Worm (Caenorhabditis elegans): ENCODE data around the gene ugt-62.

ugt-62 gene

DNA sequence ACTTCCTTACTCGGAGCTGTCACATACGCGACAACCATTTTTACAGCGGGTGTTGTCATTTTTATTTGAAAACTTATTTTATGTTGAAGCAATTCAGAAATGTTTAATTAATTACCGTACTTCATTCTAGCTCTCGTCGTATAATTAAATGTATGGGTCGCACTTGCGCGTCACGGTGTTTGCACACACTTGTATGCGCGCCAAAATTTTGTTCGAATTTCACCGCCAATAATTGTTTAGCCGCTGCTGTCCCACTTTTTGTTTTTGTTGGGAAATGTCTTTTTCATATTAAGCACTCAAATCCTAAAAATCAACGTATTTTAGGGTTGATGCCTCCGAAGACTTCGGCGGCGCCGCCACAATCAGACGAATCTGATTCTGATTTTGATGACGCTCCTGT is 46.8 kb upstream of the ugt-62 start, which contains the start of the genes F35G12.7 and smc-4 (continued):
- TF ChIP-seq nhr-85 (tag) (peak; percentile 58), nhr-12 (tag; optimal IDR thresholded peaks at IDR 0.05) (no peak), fos-1 (tag; optimal IDR thresholded peaks at IDR 0.05) (no peak), pqm-1 (tag; optimal IDR thresholded peaks at IDR 0.05) (no peak), hlh-17 (GFP tag; optimal IDR thresholded peaks at IDR 0.05; ENCODE audit: borderline replicate concordance) (no peak), ces-1 (GFP tag; optimal IDR thresholded peaks at IDR 0.05) (no peak), lin-39 (tag; optimal IDR thresholded peaks at IDR 0.05) (peak; percentile 15), unc-98 (GFP tag; IDR thresholded peaks at IDR 0.05) (no peak), elt-3 (tag; optimal IDR thresholded peaks at IDR 0.05) (no peak), rnt-1 (tag; optimal IDR thresholded peaks at IDR 0.05) (peak; percentile 69), blmp-1 (tag; optimal IDR thresholded peaks at IDR 0.05) (no peak), nhr-76 (tag; optimal IDR thresholded peaks at IDR 0.05) (no peak), isw-1 (GFP tag; IDR thresholded peaks at IDR 0.05) (peak; percentile 51), nhr-84 (tag; optimal IDR thresholded peaks at IDR 0.05) (no peak), ceh-82 (tag; optimal IDR thresholded peaks at IDR 0.05) (peak in 2 of 3 experiments; percentile 35 to 47), C16A3.4 (tag; optimal IDR thresholded peaks at IDR 0.05) (peak; percentile 70), nhr-71 (tag; optimal IDR thresholded peaks at IDR 0.05) (peak; percentile 73), mep-1 (tag; optimal IDR thresholded peaks at IDR 0.05) (peak; percentile 79), nhr-28 (tag; optimal IDR thresholded peaks at IDR 0.05) (no peak), ceh-63 (GFP tag; optimal IDR thresholded peaks at IDR 0.05) (no peak), unc-130 (tag; optimal IDR thresholded peaks at IDR 0.05) (peak; percentile 71), alr-1 (tag; optimal IDR thresholded peaks at IDR 0.05; ENCODE audit: borderline replicate concordance) (no peak), nhr-47 (tag; optimal IDR thresholded peaks at IDR 0.05) (peak; percentile 72), swsn-7 (tag; optimal IDR thresholded peaks at IDR 0.05) (peak; percentile 64), dsc-1 (tag; optimal IDR thresholded peaks at IDR 0.05) (peak; percentile 64), nhr-90 (tag; optimal IDR thresholded peaks at IDR 0.05; ENCODE audit: poor library complexity) (peak; percentile 38), ztf-4 (tag; optimal IDR thresholded peaks at IDR 0.05) (peak; percentile 26), unc-62 (GFP tag; optimal IDR thresholded peaks at IDR 0.05) (no peak), pag-3 (tag; optimal IDR thresholded peaks at IDR 0.05; ENCODE audit: borderline replicate concordance, insufficient read depth) (no peak), zip-4 (GFP tag; optimal IDR thresholded peaks at IDR 0.05) (no peak), tlp-1 (tag; optimal IDR thresholded peaks at IDR 0.05) (no peak), tbx-2 (tag; optimal IDR thresholded peaks at IDR 0.05) (peak; percentile 58), lin-13 (GFP tag; optimal IDR thresholded peaks at IDR 0.05) (peak; percentile 4), ceh-88 (GFP tag; IDR thresholded peaks at IDR 0.05) (no peak), fkh-10 (GFP tag; optimal IDR thresholded peaks at IDR 0.05) (no peak), lsy-2 (tag; optimal IDR thresholded peaks at IDR 0.05) (peak; percentile 91 to 96)

DNA sequence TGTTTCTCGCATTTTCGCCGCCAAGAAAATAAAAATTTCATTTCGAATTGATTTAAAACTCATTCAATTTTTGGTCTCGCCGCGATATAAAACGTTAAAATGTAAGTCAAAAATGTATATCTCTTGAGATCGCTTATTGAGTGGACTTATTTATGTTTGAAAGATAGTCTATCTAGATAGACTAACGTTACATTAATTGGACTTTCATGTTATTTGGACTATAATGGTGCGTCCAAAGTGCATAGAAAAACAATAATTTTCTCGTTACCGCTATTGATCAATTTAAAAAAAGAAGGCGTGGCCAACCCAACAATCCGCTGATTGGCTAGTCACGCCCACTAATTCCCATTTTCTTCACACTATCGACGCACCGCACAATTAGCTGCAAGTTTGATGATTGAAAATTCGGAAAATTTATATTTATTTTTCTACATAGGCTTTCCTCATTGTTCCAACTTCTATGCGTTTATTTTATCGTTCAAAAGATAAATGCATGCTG is 43.7 kb upstream of the ugt-62 start, which contains the start of gene F35G12.5:
TSS of gene F35G12.5 (plus strand) at position 51 of the 499 bp plus-strand sequence.
- TF ChIP-seq lsy-2 (tag; optimal IDR thresholded peaks at IDR 0.05) (peak in 1 of 2 experiments; percentile 6), hlh-17 (GFP tag; optimal IDR thresholded peaks at IDR 0.05; ENCODE audit: borderline replicate concordance) (no peak), pax-3 (tag; optimal IDR thresholded peaks at IDR 0.05) (no peak), efl-1 (optimal IDR thresholded peaks at IDR 0.05) (no peak), efl-1 (GFP tag; optimal IDR thresholded peaks at IDR 0.05 in 1 of 2) (peak in 1 of 2 experiments; percentile 45)

DNA sequence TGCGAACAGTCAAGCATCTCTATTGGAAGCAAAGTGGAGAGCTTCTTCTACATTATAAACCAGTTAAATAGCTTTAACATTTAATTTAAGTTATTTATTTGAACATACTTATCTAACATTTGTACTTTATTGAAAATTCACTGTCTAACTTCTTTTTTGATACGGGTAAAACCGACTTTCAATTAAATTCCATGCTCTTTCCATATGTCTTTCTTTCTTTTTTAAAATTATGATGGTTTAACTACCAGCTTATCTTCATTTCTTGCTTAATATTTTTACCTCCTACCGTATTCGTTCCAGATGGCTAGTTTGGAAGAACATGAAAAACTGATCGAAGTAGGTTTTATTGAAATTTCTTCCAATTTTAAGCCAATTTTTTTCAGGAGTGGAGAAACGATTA is 41.1 kb upstream of the ugt-62 start, which contains the start of gene F35G12.12:
TSS of gene F35G12.12 (plus strand) at position 301 of the 400 bp plus-strand sequence.
- no peak for TF ChIP-seq lin-39 (tag; optimal IDR thresholded peaks at IDR 0.05)
- no peak for TF ChIP-seq unc-30 (tag; optimal IDR thresholded peaks at IDR 0.05)
- no peak for TF ChIP-seq nhr-77 (tag; optimal IDR thresholded peaks at IDR 0.05)
- no peak for TF ChIP-seq jun-1 (tag; optimal IDR thresholded peaks at IDR 0.05)
- no peak for TF ChIP-seq snu-23 (GFP tag; optimal IDR thresholded peaks at IDR 0.05)
- TF ChIP-seq xbp-1 (tag; optimal IDR thresholded peaks at IDR 0.05) = no peak
- TF ChIP-seq aly-2 (tag; optimal IDR thresholded peaks at IDR 0.05) = no peak
- no peak for TF ChIP-seq sptf-1 (tag; optimal IDR thresholded peaks at IDR 0.05)
- no peak for TF ChIP-seq grh-1 (GFP tag; IDR thresholded peaks at IDR 0.05)
- TF ChIP-seq hpl-2 (GFP tag; optimal IDR thresholded peaks at IDR 0.05) = no peak
- no peak for TF ChIP-seq ceh-63 (GFP tag; optimal IDR thresholded peaks at IDR 0.05)
- no peak for TF ChIP-seq unc-86 (tag; optimal IDR thresholded peaks at IDR 0.05)
- TF ChIP-seq mef-2 (tag; optimal IDR thresholded peaks at IDR 0.05) = no peak
- no peak for TF ChIP-seq fos-1 (tag; optimal IDR thresholded peaks at IDR 0.05)
- TF ChIP-seq ceh-82 (tag; optimal IDR thresholded peaks at IDR 0.05) = no peak
- TF ChIP-seq nhr-12 (tag; optimal IDR thresholded peaks at IDR 0.05) = no peak
- TF ChIP-seq elt-2 (tag; optimal IDR thresholded peaks at IDR 0.05) = no peak
- no peak for TF ChIP-seq nhr-28 (tag; optimal IDR thresholded peaks at IDR 0.05)
- no peak for TF ChIP-seq ces-1 (GFP tag; optimal IDR thresholded peaks at IDR 0.05)
- no peak for TF ChIP-seq efl-1 (optimal IDR thresholded peaks at IDR 0.05)
- TF ChIP-seq efl-1 (GFP tag; optimal IDR thresholded peaks at IDR 0.05 in 1 of 2) = no peak

Measured in whole organism, L1 larva.